Worm (Caenorhabditis elegans) whole organism, mixed stage, embryonic: ENCODE measurements around the gene F19H6.5.

Source experiments
- elt-3 ChIP-seq: fragments of 150-350 bp; optimal IDR thresholded peaks from 2 replicates; lab custom pipeline; 2014; ENCODE audit warnings: missing biosample characterization, missing genetic modification characterization
- lsy-2 ChIP-seq: fragments of 150-350 bp; optimal IDR thresholded peaks from 2 replicates; lab custom pipeline; 2014; ENCODE audit warnings: missing biosample characterization, missing genetic modification characterization
- mep-1 ChIP-seq: fragments of 150-350 bp; optimal IDR thresholded peaks from 2 replicates; lab custom pipeline; 2017; ENCODE audit warnings: missing biosample characterization, missing genetic modification reagents, missing genetic modification characterization, inconsistent platforms
- nhr-12 ChIP-seq: fragments of 150-350 bp; optimal IDR thresholded peaks from 2 replicates; lab custom pipeline; 2014; ENCODE audit warnings: missing biosample characterization, missing genetic modification characterization
- nhr-2 ChIP-seq: fragments of 150-350 bp; optimal IDR thresholded peaks from 2 replicates; lab custom pipeline; 2014; ENCODE audit warnings: missing biosample characterization, missing genetic modification characterization
- nhr-28 ChIP-seq: fragments of 150-350 bp; optimal IDR thresholded peaks from 2 replicates; lab custom pipeline; 2014; ENCODE audit warnings: missing biosample characterization, missing genetic modification characterization
- snpc-4 ChIP-seq: fragments of 150-350 bp; optimal IDR thresholded peaks from 2 replicates; lab custom pipeline; 2014; ENCODE audit warnings: missing biosample characterization, missing genetic modification characterization
- unc-62 ChIP-seq: fragments of 150-350 bp; optimal IDR thresholded peaks from 2 replicates; lab custom pipeline; 2014; ENCODE audit warnings: missing biosample characterization, missing genetic modification reagents, missing genetic modification characterization

DNA sequence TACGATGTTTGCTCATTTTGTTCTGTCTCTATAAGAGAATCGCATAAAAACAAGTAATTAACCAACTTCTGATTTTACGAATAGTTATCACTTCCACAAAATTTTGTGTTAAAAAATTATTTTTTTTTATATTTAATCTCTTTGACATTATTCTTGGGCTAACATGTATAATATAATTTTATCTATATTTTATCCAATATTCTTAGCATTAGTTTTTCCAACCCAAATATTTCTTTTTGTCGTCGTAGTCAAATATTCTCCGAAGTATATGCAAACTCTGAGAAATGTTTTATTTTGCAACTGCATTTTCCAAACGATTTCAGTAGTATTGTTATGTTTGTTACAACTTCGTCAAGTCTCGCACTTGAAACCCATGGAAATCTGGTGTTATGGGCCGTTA, 31.2 kb downstream of the F19H6.5 start, which contains the start of gene srd-47:
- TF ChIP-seq nhr-28 (tag; lab: Kevin White, UChicago) (no peak), lsy-2 (tag; lab: Kevin White, UChicago) (no peak), snpc-4 (tag; lab: Kevin White, UChicago) (no peak), unc-62 (GFP tag; lab: Kevin White, UChicago) (no peak), mep-1 (tag; lab: Kevin White, UChicago) (no peak), elt-3 (no peak), nhr-2 (tag; lab: Kevin White, UChicago) (no peak), nhr-12 (tag; lab: Kevin White, UChicago) (no peak)
